Fruit fly (Drosophila melanogaster) whole organism, prepupa: ENCODE data around the gene CG43345.

Source experiments
- CG10631 ChIP-seq: fragments of 200-800 bp; sonication (Bioruptor generic); optimal IDR thresholded peaks from 2 replicates; lab custom pipeline; 2016; ENCODE audit warnings: missing biosample characterization, missing genetic modification characterization
- CG11762 ChIP-seq: fragments of 200-800 bp; sonication (Bioruptor generic); optimal IDR thresholded peaks from 3 replicates; lab custom pipeline; 2016; ENCODE audit warnings: missing biosample characterization, missing genetic modification characterization; ENCODE audit not compliant: insufficient read depth
- CG11902 ChIP-seq: fragments of 200-800 bp; sonication (Bioruptor generic); optimal IDR thresholded peaks from 3 replicates; lab custom pipeline; 2016; ENCODE audit warnings: missing biosample characterization, missing genetic modification characterization
- CG15336 ChIP-seq: fragments of 200-800 bp; sonication (Bioruptor generic); IDR thresholded peaks from 2 replicates; pipeline ENCODE4 v1.3.6; 2022; ENCODE audit warnings: missing biosample characterization, missing genetic modification characterization
- CG16779 ChIP-seq: fragments of 200-800 bp; sonication (Bioruptor generic); optimal IDR thresholded peaks from 3 replicates; lab custom pipeline; 2017; ENCODE audit warnings: missing biosample characterization, mild to moderate bottlenecking, missing genetic modification characterization
- CG3032 ChIP-seq: fragments of 200-800 bp; optimal IDR thresholded peaks from 2 replicates; lab custom pipeline; 2019; ENCODE audit warnings: missing biosample characterization, mild to moderate bottlenecking, missing genetic modification characterization, moderate library complexity
- CG31627 ChIP-seq: fragments of 200-800 bp; sonication (Bioruptor generic); optimal IDR thresholded peaks from 3 replicates; lab custom pipeline; 2016; ENCODE audit warnings: missing biosample characterization, missing genetic modification characterization
- CG32006 ChIP-seq: fragments of 200-800 bp; sonication (Bioruptor generic); optimal IDR thresholded peaks from 3 replicates; lab custom pipeline; 2017; ENCODE audit warnings: missing biosample characterization, mild to moderate bottlenecking, missing genetic modification characterization
- CG34406 ChIP-seq: fragments of 200-800 bp; sonication (Bioruptor generic); optimal IDR thresholded peaks from 3 replicates; lab custom pipeline; 2016; ENCODE audit warnings: missing biosample characterization, missing genetic modification characterization
- CG3919 ChIP-seq: fragments of 200-800 bp; sonication (Bioruptor generic); optimal IDR thresholded peaks from 3 replicates; lab custom pipeline; 2016; ENCODE audit warnings: missing biosample characterization, missing genetic modification characterization
- CG4318 ChIP-seq: fragments of 200-800 bp; sonication (Bioruptor generic); optimal IDR thresholded peaks from 3 replicates; lab custom pipeline; 2017; ENCODE audit warnings: missing biosample characterization, mild to moderate bottlenecking, missing genetic modification characterization
- CG6163 ChIP-seq: fragments of 200-800 bp; sonication (Bioruptor generic); IDR thresholded peaks from 3 replicates; pipeline ENCODE4 v1.3.6; 2022; ENCODE audit warnings: missing biosample characterization, missing genetic modification characterization
- CG6276 ChIP-seq: fragments of 200-800 bp; sonication (Bioruptor generic); optimal IDR thresholded peaks from 2 replicates; lab custom pipeline; 2017; ENCODE audit warnings: missing biosample characterization, mild to moderate bottlenecking, missing genetic modification characterization
- CG6808 ChIP-seq: fragments of 200-800 bp; sonication (Bioruptor generic); optimal IDR thresholded peaks from 3 replicates; lab custom pipeline; 2017; ENCODE audit warnings: missing biosample characterization, missing genetic modification characterization, mild to moderate bottlenecking, moderate library complexity, missing genetic modification reagents
- CG7368 ChIP-seq: fragments of 200-800 bp; sonication (Bioruptor generic); optimal IDR thresholded peaks from 3 replicates; lab custom pipeline; 2016; ENCODE audit warnings: missing biosample characterization, missing genetic modification characterization
- CG8319 ChIP-seq: fragments of 200-800 bp; sonication (Bioruptor generic); optimal IDR thresholded peaks from 3 replicates; lab custom pipeline; 2016; ENCODE audit warnings: missing biosample characterization, missing genetic modification characterization
- CG8632 ChIP-seq: fragments of 200-800 bp; sonication (Bioruptor generic); optimal IDR thresholded peaks from 3 replicates; lab custom pipeline; 2016; ENCODE audit warnings: missing biosample characterization, missing genetic modification characterization
- Eip78C ChIP-seq: fragments of 200-800 bp; sonication (Bioruptor generic); peaks from one replicate; lab custom pipeline; 2016; ENCODE audit warnings: missing biosample characterization, missing genetic modification characterization
- Eip93F ChIP-seq: fragments of 200-800 bp; sonication (Bioruptor generic); optimal IDR thresholded peaks from 2 replicates; lab custom pipeline; 2016; ENCODE audit warnings: missing biosample characterization, mild to moderate bottlenecking, missing genetic modification characterization
- Ets21C ChIP-seq: fragments of 200-800 bp; sonication (Bioruptor generic); optimal IDR thresholded peaks from 3 replicates; lab custom pipeline; 2016; ENCODE audit warnings: missing biosample characterization, missing genetic modification characterization
- Ets96B ChIP-seq: fragments of 200-800 bp; optimal IDR thresholded peaks from 2 replicates; lab custom pipeline; 2019; ENCODE audit warnings: missing biosample characterization, mild to moderate bottlenecking, missing genetic modification characterization, moderate library complexity
- Gug ChIP-seq: fragments of 200-800 bp; sonication (Bioruptor generic); IDR thresholded peaks from 2 replicates; pipeline ENCODE4 v1.3.6; 2022; ENCODE audit warnings: missing biosample characterization, missing genetic modification characterization
- Hr39 ChIP-seq: fragments of 200-800 bp; sonication (Bioruptor generic); optimal IDR thresholded peaks from 2 replicates; lab custom pipeline; 2016; ENCODE audit warnings: missing biosample characterization, missing genetic modification characterization
- Hr4 ChIP-seq: fragments of 200-800 bp; sonication (Bioruptor generic); optimal IDR thresholded peaks from 3 replicates; lab custom pipeline; 2016; ENCODE audit warnings: missing biosample characterization, missing genetic modification characterization
- Lpt ChIP-seq: fragments of 200-800 bp; sonication (Bioruptor generic); optimal IDR thresholded peaks from 3 replicates; lab custom pipeline; 2016; ENCODE audit warnings: missing biosample characterization, missing genetic modification characterization
- Met ChIP-seq: fragments of 200-800 bp; sonication (Bioruptor generic); optimal IDR thresholded peaks from 3 replicates; lab custom pipeline; 2016; ENCODE audit warnings: missing biosample characterization, missing genetic modification characterization
- OdsH ChIP-seq: fragments of 200-800 bp; sonication (Bioruptor generic); optimal IDR thresholded peaks from 3 replicates; lab custom pipeline; 2016; ENCODE audit warnings: missing biosample characterization, missing genetic modification characterization
- Smox ChIP-seq: fragments of 200-800 bp; sonication (Bioruptor generic); optimal IDR thresholded peaks from 3 replicates; lab custom pipeline; 2016; ENCODE audit warnings: missing biosample characterization, missing genetic modification characterization
- Sox102F ChIP-seq: fragments of 200-800 bp; sonication (Bioruptor generic); optimal IDR thresholded peaks from 2 replicates; lab custom pipeline; 2016; ENCODE audit warnings: missing biosample characterization, mild to moderate bottlenecking, missing genetic modification characterization
- Sox14 ChIP-seq: fragments of 200-800 bp; sonication (Bioruptor generic); optimal IDR thresholded peaks from 3 replicates; lab custom pipeline; 2016; ENCODE audit warnings: missing biosample characterization, missing genetic modification characterization
- Sox15 ChIP-seq: fragments of 200-800 bp; sonication (Bioruptor generic); optimal IDR thresholded peaks from 3 replicates; lab custom pipeline; 2016; ENCODE audit warnings: missing biosample characterization, missing genetic modification characterization
- achi ChIP-seq: fragments of 200-800 bp; sonication (Bioruptor generic); optimal IDR thresholded peaks from 3 replicates; lab custom pipeline; 2016; ENCODE audit warnings: missing biosample characterization, missing genetic modification characterization
- acj6 ChIP-seq: fragments of 200-800 bp; sonication (Bioruptor generic); optimal IDR thresholded peaks from 3 replicates; lab custom pipeline; 2016; ENCODE audit warnings: missing biosample characterization, missing genetic modification characterization
- cyc ChIP-seq: fragments of 200-800 bp; sonication (Bioruptor generic); optimal IDR thresholded peaks from 3 replicates; lab custom pipeline; 2016; ENCODE audit warnings: missing biosample characterization, missing genetic modification characterization
- dac ChIP-seq: fragments of 200-800 bp; sonication (Bioruptor generic); optimal IDR thresholded peaks from 2 replicates; lab custom pipeline; 2017; ENCODE audit warnings: missing biosample characterization, mild to moderate bottlenecking, missing genetic modification characterization
- eg ChIP-seq: fragments of 200-800 bp; sonication (Bioruptor generic); IDR thresholded peaks from 3 replicates; pipeline ENCODE4 v1.3.6; 2022; ENCODE audit warnings: missing biosample characterization, missing genetic modification characterization
- esn ChIP-seq: fragments of 200-800 bp; sonication (Bioruptor generic); optimal IDR thresholded peaks from 2 replicates; lab custom pipeline; 2016; ENCODE audit warnings: missing biosample characterization, mild to moderate bottlenecking, missing genetic modification characterization, moderate library complexity
- fd59A ChIP-seq: fragments of 200-800 bp; sonication (Bioruptor generic); optimal IDR thresholded peaks from 2 replicates; lab custom pipeline; 2017; ENCODE audit warnings: missing biosample characterization, mild to moderate bottlenecking, missing genetic modification characterization, missing genetic modification reagents
- fd85E ChIP-seq: fragments of 200-800 bp; sonication (Bioruptor generic); optimal IDR thresholded peaks from 3 replicates; lab custom pipeline; 2016; ENCODE audit warnings: missing biosample characterization, missing genetic modification characterization
- fkh ChIP-seq: fragments of 200-800 bp; sonication (Bioruptor generic); optimal IDR thresholded peaks from 3 replicates; lab custom pipeline; 2017; ENCODE audit warnings: missing biosample characterization, mild to moderate bottlenecking, missing genetic modification characterization, moderate library complexity
- lz ChIP-seq: fragments of 200-800 bp; sonication (Bioruptor generic); optimal IDR thresholded peaks from 3 replicates; lab custom pipeline; 2016; ENCODE audit warnings: missing biosample characterization, missing genetic modification characterization
- pdm3 ChIP-seq: fragments of 200-800 bp; sonication (Bioruptor generic); optimal IDR thresholded peaks from 3 replicates; lab custom pipeline; 2016; ENCODE audit warnings: missing biosample characterization, missing genetic modification characterization
- salr ChIP-seq, 2 experiments: fragments of 200-800 bp; sonication (Bioruptor generic); optimal IDR thresholded peaks; 3 replicates each; lab custom pipeline; 2016 to 2018; ENCODE audit warnings: missing biosample characterization in 2 of 2, missing genetic modification characterization in 2 of 2, mild to moderate bottlenecking in 1 of 2
- spab ChIP-seq: fragments of 200-800 bp; sonication (Bioruptor generic); optimal IDR thresholded peaks from 2 replicates; lab custom pipeline; 2017; ENCODE audit warnings: missing biosample characterization, mild to moderate bottlenecking, missing genetic modification characterization, missing genetic modification reagents
- svp ChIP-seq: fragments of 200-800 bp; sonication (Bioruptor generic); peaks from one replicate; lab custom pipeline; 2016; ENCODE audit warnings: missing biosample characterization, missing genetic modification characterization
- topi ChIP-seq: fragments of 200-800 bp; sonication (Bioruptor generic); optimal IDR thresholded peaks from 3 replicates; lab custom pipeline; 2016; ENCODE audit warnings: missing biosample characterization, missing genetic modification characterization
- vri ChIP-seq: fragments of 200-800 bp; sonication (Bioruptor generic); optimal IDR thresholded peaks from 3 replicates; lab custom pipeline; 2016; ENCODE audit warnings: missing biosample characterization, mild to moderate bottlenecking, missing genetic modification characterization

The CG43345 gene

DNA sequence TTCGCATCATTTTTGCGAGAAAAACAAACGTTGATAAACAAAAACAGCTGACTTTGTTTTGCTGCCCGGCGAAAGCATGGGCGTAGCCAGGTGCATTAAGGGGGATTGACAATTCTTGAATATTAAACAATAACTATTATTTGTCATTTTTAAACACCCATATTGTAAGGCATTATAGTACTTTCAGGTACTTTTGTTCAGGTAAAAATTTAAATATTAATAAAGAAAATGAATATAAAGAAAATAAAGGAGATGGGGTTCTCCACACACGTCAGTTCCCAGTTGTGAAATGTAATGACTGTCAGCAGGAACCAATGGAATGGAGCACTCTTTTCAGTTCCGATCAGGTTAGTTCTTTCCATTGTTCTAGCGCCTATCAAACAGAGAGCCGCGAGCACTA is 9.8 kb downstream of the CG43345 start, which contains the start of the genes Coq3 and Pld3 (continued):
- TF ChIP-seq CG7368 (GFP tag; lab: Kevin White, UChicago), result peak; percentile 93
- peak; percentile 85 for TF ChIP-seq CG11902 (GFP tag; lab: Kevin White, UChicago)
- TF ChIP-seq Ets21C, result peak; percentile 90
- TF ChIP-seq Met (GFP tag; lab: Kevin White, UChicago), result peak; percentile 94
- peak; percentile 96 for TF ChIP-seq Sox102F (GFP tag; lab: Kevin White, UChicago)
- TF ChIP-seq CG6163 (GFP tag; lab: Robert Waterston, UW), result peak; percentile 94
- no peak for TF ChIP-seq CG16779 (tag; lab: Kevin White, UChicago)
- peak; percentile 74 for TF ChIP-seq fd85E
- TF ChIP-seq Eip93F, result peak; percentile 93
- peak; percentile 95 for TF ChIP-seq Smox (GFP tag; lab: Kevin White, UChicago)
- TF ChIP-seq svp (GFP tag; lab: Kevin White, UChicago), result no peak
- peak; percentile 96 for TF ChIP-seq Sox14 (GFP tag; lab: Kevin White, UChicago)
- peak; percentile 92 for TF ChIP-seq CG32006 (GFP tag; lab: Kevin White, UChicago)
- TF ChIP-seq CG15336 (GFP tag; lab: Robert Waterston, UW), result peak; percentile 88
- TF ChIP-seq Lpt, result peak; percentile 91
- peak; percentile 92 for TF ChIP-seq CG11762
- TF ChIP-seq Ets96B (tag; lab: Kevin White, UChicago), result peak; percentile 91
- peak; percentile 89 for TF ChIP-seq CG6808 (GFP tag; lab: Kevin White, UChicago)
- peak; percentile 96 for TF ChIP-seq CG10631 (GFP tag; lab: Kevin White, UChicago)

DNA sequence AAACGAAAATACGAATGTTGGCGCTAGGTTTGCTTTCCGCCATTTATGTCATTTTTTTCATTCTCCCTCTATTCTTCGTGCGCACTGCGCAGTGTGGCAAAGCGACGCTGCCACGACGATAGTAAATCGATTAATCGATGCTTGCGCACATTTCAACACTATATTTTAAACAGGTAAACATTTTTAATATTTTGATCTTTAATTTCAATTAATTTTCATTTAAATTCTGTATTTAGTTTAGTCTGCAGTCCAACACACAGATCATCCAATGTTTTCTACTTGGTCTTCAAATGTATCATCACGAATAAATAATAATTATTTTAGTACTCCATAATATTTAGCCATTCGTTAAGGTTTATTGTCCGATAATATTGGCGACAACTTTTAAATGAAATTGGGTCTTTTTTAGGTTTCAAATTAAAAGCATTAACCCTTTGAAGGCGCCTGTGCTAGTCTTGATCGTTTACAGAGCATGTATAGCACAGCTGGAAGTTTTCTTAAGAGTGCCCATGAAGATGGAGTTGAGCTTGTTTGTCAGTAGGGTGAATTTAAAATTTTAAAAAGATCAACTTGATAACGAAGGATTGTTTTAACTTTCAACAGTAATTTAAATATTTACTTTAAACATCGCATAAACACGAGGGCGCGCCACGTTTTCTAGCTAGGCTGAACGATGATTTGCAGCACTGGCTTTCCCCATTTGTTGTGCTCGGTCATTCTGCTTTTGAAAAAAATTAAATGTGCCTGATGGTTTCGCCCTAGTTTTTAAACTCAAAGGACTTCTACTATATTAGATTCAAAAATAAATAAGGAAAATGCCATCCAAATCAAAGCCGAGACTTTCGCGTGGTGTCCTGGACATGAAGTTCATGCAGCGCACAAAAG is 12.0 kb downstream of the CG43345 start, which contains the start of the genes Mpp6 and E2f2:
Gene Mpp6 (plus strand): TSS at position 133 of the 885 bp plus-strand sequence.
Gene E2f2 (minus strand): TSS at position 594 of the 885 bp plus-strand sequence.
- TF ChIP-seq vri (no peak), OdsH (GFP tag; lab: Kevin White, UChicago) (no peak), CG7368 (GFP tag; lab: Kevin White, UChicago) (peak; percentile 2), CG34406 (GFP tag; lab: Kevin White, UChicago) (no peak), CG31627 (GFP tag; lab: Kevin White, UChicago) (peak; percentile 34), topi (peak; percentile 9), CG11902 (GFP tag; lab: Kevin White, UChicago) (no peak), salr (GFP tag; optimal IDR thresholded peaks at IDR 0.05; lab: Kevin White, UChicago) (no peak), cyc (GFP tag; lab: Kevin White, UChicago) (peak; percentile 17), spab (GFP tag; lab: Kevin White, UChicago) (no peak), achi (peak; percentile 25), fkh (GFP tag; lab: Kevin White, UChicago) (peak; percentile 78), Sox14 (GFP tag; lab: Kevin White, UChicago) (no peak), CG16779 (tag; lab: Kevin White, UChicago) (no peak), pdm3 (GFP tag; lab: Kevin White, UChicago) (peak; percentile 22), Smox (GFP tag; lab: Kevin White, UChicago) (no peak), Sox15 (GFP tag; lab: Kevin White, UChicago) (no peak), CG15336 (GFP tag; lab: Robert Waterston, UW) (no peak), eg (no peak), dac (GFP tag; lab: Kevin White, UChicago) (no peak), acj6 (GFP tag; lab: Kevin White, UChicago) (no peak), CG4318 (GFP tag; lab: Kevin White, UChicago) (no peak), Met (GFP tag; lab: Kevin White, UChicago) (no peak), Ets96B (tag; lab: Kevin White, UChicago) (no peak), CG3919 (GFP tag; lab: Kevin White, UChicago) (peak; percentile 5), CG8632 (GFP tag; lab: Kevin White, UChicago) (no peak), CG3032 (tag; lab: Kevin White, UChicago) (no peak), CG6276 (GFP tag; lab: Kevin White, UChicago) (no peak), lz (peak; percentile 19), CG6163 (GFP tag; lab: Robert Waterston, UW) (peak; percentile 43; the same call in 1 of the 3 replicates), Hr39 (GFP tag; lab: Kevin White, UChicago) (no peak), svp (GFP tag; lab: Kevin White, UChicago) (no peak), CG11762 (no peak), Hr4 (GFP tag; lab: Kevin White, UChicago) (peak; percentile 32), fd59A (GFP tag; lab: Kevin White, UChicago) (no peak), Eip78C (GFP tag; lab: Kevin White, UChicago) (peak; percentile 77), Gug (GFP tag; lab: Robert Waterston, UW) (no peak), esn (GFP tag; lab: Kevin White, UChicago) (peak; percentile 46), CG10631 (GFP tag; lab: Kevin White, UChicago) (peak; percentile 41), CG8319 (GFP tag; lab: Kevin White, UChicago) (no peak)
